Worm (Caenorhabditis elegans) whole organism, dauer: Measurements from ENCODE around the gene plx-2.

Experiments
- unc-62 ChIP-seq: sonication (generic microtip); optimal IDR thresholded peaks from 2 replicates; lab custom pipeline; 2017; ENCODE audit warnings: missing biosample characterization, missing genetic modification reagents, missing genetic modification characterization

The plx-2 gene

DNA sequence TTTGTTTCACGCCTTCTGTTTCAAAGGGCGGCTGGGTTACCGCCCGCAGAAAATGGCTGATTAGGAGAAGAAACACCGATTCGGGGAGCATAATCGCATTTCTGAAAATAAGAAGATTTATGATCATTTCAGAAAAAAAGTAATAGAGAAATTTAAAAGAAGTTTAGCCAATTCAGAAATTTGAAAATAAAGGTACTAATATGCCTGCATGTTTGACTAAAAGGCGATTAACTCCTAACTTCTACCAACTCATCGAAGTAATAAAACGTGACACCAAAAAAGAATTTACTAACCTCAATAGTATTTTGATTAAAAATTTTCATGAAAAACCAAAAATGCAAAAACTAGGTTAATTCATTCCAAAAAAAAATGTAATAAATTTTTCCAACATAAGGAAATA lies at the start of gene plx-2:
Gene plx-2, minus strand, starts transcription at position 101 of the 400 bp plus-strand sequence.
- TF ChIP-seq unc-62 (GFP tag; lab: Kevin White, UChicago): no peak

ce11 chrII:14470020-14470419 lies 45.3 kb upstream of the plx-2 start:
- no peak for TF ChIP-seq unc-62 (GFP tag; lab: Kevin White, UChicago)

DNA sequence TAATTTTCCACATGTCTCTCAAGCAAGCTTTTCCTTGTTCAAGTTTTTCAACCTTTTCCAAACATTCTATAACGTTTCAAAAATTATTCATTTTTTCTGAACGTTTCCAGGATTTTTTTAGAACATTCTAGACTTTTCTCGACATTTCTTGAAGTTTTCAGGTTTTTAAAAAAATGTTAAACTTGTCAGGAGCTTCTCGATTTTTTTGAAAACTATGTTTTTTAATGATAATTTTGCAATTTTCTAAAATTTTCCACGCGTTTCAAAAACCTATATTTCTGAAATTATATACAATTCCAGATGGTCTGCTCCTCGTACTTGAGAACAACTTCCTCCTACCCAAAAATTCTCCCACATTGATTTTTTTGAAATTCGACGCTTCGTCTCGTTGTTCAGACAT lies 30.6 kb upstream of the plx-2 start, which contains the start of gene dmsr-6:
Gene dmsr-6, plus strand, starts transcription at position 301 of the 400 bp plus-strand sequence.
- no peak for TF ChIP-seq unc-62 (GFP tag; lab: Kevin White, UChicago)

DNA sequence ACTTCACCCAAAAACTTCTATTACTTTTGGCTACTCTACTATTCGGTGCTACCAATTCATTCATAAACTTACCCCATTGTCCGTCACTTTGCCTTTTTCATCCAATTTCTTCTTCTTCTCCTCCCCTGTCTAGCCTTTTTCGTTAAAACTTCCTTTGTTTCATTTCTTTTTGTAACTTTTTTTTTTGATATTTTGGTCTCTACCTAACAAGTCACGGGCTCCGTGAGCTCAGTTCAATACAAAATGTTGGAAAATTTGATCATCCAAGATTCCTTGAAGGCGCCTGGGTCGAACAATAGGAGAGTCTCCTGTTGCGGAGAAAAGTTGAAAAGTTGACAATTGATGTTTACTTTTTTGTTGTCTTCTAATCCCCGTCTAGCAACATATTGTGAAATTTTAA lies 27.2 kb upstream of the plx-2 start:
- TF ChIP-seq unc-62 (GFP tag; lab: Kevin White, UChicago): no peak

- TF ChIP-seq unc-62 (GFP tag; lab: Kevin White, UChicago): no peak
Measured at ce11 chrII:14441144-14441543, 16.5 kb upstream of the plx-2 start, which contains the start of gene smg-8. TSS of gene smg-8 (plus strand) at chrII:14441409.

ce11 chrII:14437922-14438458 lies 13.3 kb upstream of the plx-2 start, which contains the start of gene K04B12.2:
TSS of gene K04B12.2 (minus strand) at chrII:14437972.
- no peak for TF ChIP-seq unc-62 (GFP tag; lab: Kevin White, UChicago)

- TF ChIP-seq unc-62 (GFP tag; lab: Kevin White, UChicago): no peak
Measured at ce11 chrII:14437116-14437515, 12.4 kb upstream of the plx-2 start.

DNA sequence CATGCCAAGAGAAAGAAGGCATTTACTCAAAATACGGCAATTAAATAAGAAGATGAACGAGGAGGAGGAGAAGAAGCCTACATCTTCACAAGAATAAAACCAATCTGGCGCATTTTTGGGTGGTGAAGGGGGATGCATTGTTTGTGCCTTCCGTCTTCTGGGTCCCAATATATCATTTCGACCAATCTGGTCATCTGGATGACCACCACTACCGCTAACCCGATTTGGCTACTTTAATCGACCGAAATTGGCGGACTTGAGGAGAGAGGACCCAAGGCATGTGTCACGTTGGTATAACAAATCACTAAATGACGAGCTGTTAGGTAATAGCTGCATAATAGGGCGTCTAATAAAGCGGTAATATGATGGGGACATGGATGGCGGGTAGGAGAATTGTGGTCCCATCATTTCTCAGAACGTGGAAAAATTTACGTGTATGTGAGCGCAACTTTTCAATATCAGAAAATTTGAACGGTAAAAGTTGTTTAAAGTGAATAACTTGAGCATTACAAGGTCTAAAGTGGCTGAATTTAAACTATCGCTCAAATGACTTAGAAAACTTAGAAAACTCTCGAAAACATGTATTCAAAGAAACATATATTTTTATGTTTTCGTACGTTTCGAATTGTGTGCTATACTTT lies 9.1 kb upstream of the plx-2 start:
- TF ChIP-seq unc-62 (GFP tag; lab: Kevin White, UChicago): no peak

DNA sequence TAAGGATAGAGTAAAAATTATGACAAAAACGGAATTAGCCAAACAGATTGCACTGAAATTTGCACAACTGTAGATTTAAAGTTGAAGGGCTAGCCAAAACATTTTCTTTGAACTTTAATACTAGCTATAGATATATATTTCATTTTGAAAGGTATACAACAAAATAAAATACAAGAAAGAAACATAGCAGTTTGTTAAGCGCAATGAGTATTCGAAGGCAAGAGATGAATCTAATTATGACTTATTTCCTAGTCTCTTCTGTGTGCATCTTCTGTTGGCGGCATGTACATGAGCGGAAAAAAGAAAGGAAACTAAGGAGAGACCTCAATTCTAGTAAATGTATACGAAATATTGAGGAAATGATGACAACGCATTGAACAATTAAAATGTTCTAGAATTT lies 7.4 kb upstream of the plx-2 start:
- TF ChIP-seq unc-62 (GFP tag; lab: Kevin White, UChicago): no peak

DNA sequence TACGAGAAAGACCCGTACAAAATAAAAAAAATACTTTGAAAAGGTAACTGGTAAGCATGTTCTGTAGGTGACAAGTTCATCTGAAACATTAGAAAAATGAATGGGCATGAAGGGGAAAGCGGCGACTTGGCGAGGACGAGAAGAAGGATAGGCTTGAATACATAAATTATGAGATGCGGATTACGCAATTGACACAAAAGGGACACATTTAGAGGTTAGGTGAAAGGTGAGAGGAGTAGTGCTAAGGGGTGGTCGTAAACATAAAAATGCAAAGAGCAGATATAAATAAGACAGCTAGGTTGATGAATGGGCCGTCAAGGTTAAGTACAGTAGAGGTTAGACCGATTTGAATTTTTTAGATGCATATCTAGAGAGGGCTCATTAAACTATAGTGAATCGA lies 4.1 kb upstream of the plx-2 start:
- no peak for TF ChIP-seq unc-62 (GFP tag; lab: Kevin White, UChicago)

DNA sequence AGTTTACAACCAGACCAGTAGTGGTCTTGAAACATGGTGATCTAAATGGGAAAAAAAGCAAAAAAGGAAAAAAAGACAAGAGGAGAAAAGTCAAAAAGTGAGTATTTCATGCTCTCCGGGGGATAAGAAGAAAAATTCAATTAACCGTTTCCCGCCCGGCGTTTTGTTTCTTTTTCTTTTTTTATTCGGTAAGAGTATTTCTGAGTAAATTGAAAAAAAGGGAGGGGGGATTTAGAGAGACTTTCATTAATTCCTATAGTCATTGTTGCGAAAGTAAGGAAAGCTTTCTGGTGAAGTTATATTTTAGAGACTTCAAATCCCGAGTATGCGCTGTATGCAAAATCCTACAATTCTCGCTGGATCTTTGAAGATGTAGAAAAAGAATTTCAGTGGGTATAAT lies 3.0 kb upstream of the plx-2 start:
- TF ChIP-seq unc-62 (GFP tag; lab: Kevin White, UChicago): no peak

- TF ChIP-seq unc-62 (GFP tag; lab: Kevin White, UChicago): no peak
Measured at ce11 chrII:14416988-14417387, 7.7 kb downstream of the plx-2 start.

DNA sequence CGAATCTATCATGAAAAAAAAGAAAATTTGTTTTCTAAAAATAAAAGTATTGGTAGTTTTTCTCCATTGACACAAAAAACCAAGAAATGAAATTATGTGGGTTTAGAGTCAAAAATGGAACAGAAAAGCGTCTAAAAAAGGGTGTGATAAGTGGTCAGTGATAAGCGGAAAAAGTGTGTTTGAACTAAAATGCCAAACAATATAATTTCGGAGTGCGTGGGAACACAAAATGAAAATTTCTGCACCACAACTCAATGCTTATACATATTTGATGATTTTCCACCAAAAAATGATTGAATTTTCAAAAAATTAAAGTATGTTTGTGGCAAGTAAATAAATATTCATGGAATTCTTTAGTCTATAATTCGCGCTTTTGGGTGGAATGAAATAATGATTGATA lies 9.3 kb downstream of the plx-2 start:
- no peak for TF ChIP-seq unc-62 (GFP tag; lab: Kevin White, UChicago)

DNA sequence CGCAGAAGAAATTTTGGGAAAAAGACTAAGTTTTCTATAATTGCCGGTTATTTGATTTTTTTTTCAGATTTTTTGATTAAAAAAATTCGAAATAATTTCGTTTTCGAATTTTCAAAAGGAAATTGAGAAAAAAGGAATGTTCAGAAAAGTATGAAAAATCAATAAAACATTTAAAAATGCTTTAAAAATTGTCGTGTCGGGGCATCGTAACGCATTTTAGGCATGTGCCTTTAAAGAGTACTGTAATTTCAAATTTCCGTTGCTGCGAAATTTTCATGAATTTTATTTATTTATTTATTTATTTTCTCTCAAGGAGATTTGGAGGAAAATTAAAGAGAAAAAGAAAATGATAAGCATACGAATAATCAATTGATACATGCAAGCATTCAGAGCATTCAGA lies 11.0 kb downstream of the plx-2 start:
- no peak for TF ChIP-seq unc-62 (GFP tag; lab: Kevin White, UChicago)

ce11 chrII:14413035-14413525 lies 11.6 kb downstream of the plx-2 start, which contains the start of gene exl-1:
TSS of gene exl-1 (minus strand) at chrII:14413475.
- TF ChIP-seq unc-62 (GFP tag; lab: Kevin White, UChicago): no peak

- no peak for TF ChIP-seq unc-62 (GFP tag; lab: Kevin White, UChicago)
Measured at ce11 chrII:14410768-14411167, 13.9 kb downstream of the plx-2 start, which contains the start of gene dsb-2. TSS of gene dsb-2 (plus strand) at chrII:14411095.

ce11 chrII:14408312-14408711 lies 16.4 kb downstream of the plx-2 start, which contains the start of gene F26H11.4:
TSS of gene F26H11.4 (plus strand) at chrII:14408612.
- TF ChIP-seq unc-62 (GFP tag; lab: Kevin White, UChicago): no peak
